Worm (Caenorhabditis elegans) whole organism, young adult: ENCODE measurements around the gene srg-58.
A peak's percentile ranks its signal among the peaks of the same experiment; 100 is the strongest.

Experiments
- F10E7.11 ChIP-seq: sonication (generic microtip); optimal IDR thresholded peaks from 2 replicates; lab custom pipeline; 2017; ENCODE audit warnings: mild to moderate bottlenecking, missing genetic modification characterization, moderate library complexity, missing compliant biosample characterization
- F23B12.7 ChIP-seq: sonication (generic microtip); optimal IDR thresholded peaks from 2 replicates; lab custom pipeline; 2017; ENCODE audit warnings: missing genetic modification characterization, mild to moderate bottlenecking, missing compliant biosample characterization, antibody characterized with exemption, moderate library complexity; ENCODE audit not compliant: insufficient read depth
- F33H1.4 ChIP-seq: fragments of 200-800 bp; sonication (Bioruptor generic); IDR thresholded peaks from 2 replicates; pipeline ENCODE4 v1.3.6; 2022; ENCODE audit warnings: missing genetic modification reagents, missing genetic modification characterization, missing compliant biosample characterization
- F37B4.10 ChIP-seq: fragments of 200-800 bp; sonication (Bioruptor generic); IDR thresholded peaks from 2 replicates; pipeline ENCODE4 v1.3.6; 2022; ENCODE audit warnings: missing genetic modification characterization, missing compliant biosample characterization
- F49E8.2 ChIP-seq: sonication (generic microtip); optimal IDR thresholded peaks from 3 replicates; lab custom pipeline; 2017; ENCODE audit warnings: missing genetic modification characterization, mild to moderate bottlenecking, missing compliant biosample characterization, antibody characterized with exemption, moderate library complexity; ENCODE audit not compliant: insufficient read depth
- Y56A3A.18 ChIP-seq: fragments of 200-800 bp; sonication (Bioruptor generic); IDR thresholded peaks from 2 replicates; pipeline ENCODE4 v1.3.6; 2022; ENCODE audit warnings: missing genetic modification reagents, missing genetic modification characterization, missing compliant biosample characterization
- Y79H2A.3 ChIP-seq: fragments of 200-800 bp; sonication (Bioruptor generic); conservative IDR thresholded peaks from 2 replicates; pipeline ENCODE4 v1.3.6; 2022; ENCODE audit warnings: missing genetic modification reagents, missing genetic modification characterization, missing compliant biosample characterization
- Y95B8A.8 ChIP-seq: fragments of 200-800 bp; sonication (Bioruptor generic); IDR thresholded peaks from 2 replicates; pipeline ENCODE4 v1.3.6; 2022; ENCODE audit warnings: missing genetic modification reagents, missing genetic modification characterization, missing compliant biosample characterization
- akir-1 ChIP-seq: fragments of 200-800 bp; sonication (Bioruptor generic); optimal IDR thresholded peaks from 2 replicates; lab custom pipeline; 2018; ENCODE audit warnings: mild to moderate bottlenecking, missing genetic modification characterization, moderate library complexity, missing compliant biosample characterization
- athp-1 ChIP-seq: sonication (generic microtip); optimal IDR thresholded peaks from 2 replicates; lab custom pipeline; 2017; ENCODE audit warnings: mild to moderate bottlenecking, missing genetic modification characterization, missing compliant biosample characterization
- attf-5 ChIP-seq: fragments of 200-800 bp; sonication (Bioruptor generic); optimal IDR thresholded peaks from 2 replicates; lab custom pipeline; 2018; ENCODE audit warnings: mild to moderate bottlenecking, missing genetic modification characterization, missing compliant biosample characterization
- cebp-2 ChIP-seq: fragments of 200-800 bp; sonication (Bioruptor generic); IDR thresholded peaks from 2 replicates; pipeline ENCODE4 v1.3.6; 2022; ENCODE audit warnings: missing genetic modification characterization, missing compliant biosample characterization
- ceh-100 ChIP-seq: fragments of 200-800 bp; sonication (Bioruptor generic); IDR thresholded peaks from 2 replicates; pipeline ENCODE4 v1.3.6; 2022; ENCODE audit warnings: missing genetic modification reagents, missing genetic modification characterization, missing compliant biosample characterization
- ceh-91 ChIP-seq: fragments of 200-800 bp; sonication (Bioruptor generic); IDR thresholded peaks from 2 replicates; pipeline ENCODE4 v1.3.6; 2022; ENCODE audit warnings: missing genetic modification reagents, missing genetic modification characterization, missing compliant biosample characterization
- egl-44 ChIP-seq: fragments of 200-800 bp; sonication (Bioruptor generic); IDR thresholded peaks from 2 replicates; pipeline ENCODE4 v1.3.6; 2022; ENCODE audit warnings: missing genetic modification reagents, missing genetic modification characterization, missing compliant biosample characterization
- egrh-3 ChIP-seq: fragments of 200-800 bp; sonication (Bioruptor generic); IDR thresholded peaks from 2 replicates; pipeline ENCODE4 v1.3.6; 2022; ENCODE audit warnings: missing genetic modification reagents, missing genetic modification characterization, missing compliant biosample characterization
- gei-17 ChIP-seq: fragments of 200-800 bp; sonication (Bioruptor generic); optimal IDR thresholded peaks from 2 replicates; lab custom pipeline; 2018; ENCODE audit warnings: mild to moderate bottlenecking, missing genetic modification characterization, missing compliant biosample characterization
- lin-35 ChIP-seq, 3 experiments: fragments of 150-350 bp in 2 of 3; sonication (generic microtip) in 1 of 3; optimal IDR thresholded peaks; 2 replicates each; lab custom pipeline; 2014 to 2018; ENCODE audit warnings: missing biosample characterization in 3 of 3, missing genetic modification characterization in 3 of 3, missing genetic modification reagents in 3 of 3
- lsl-1 ChIP-seq: fragments of 200-800 bp; sonication (Bioruptor generic); optimal IDR thresholded peaks from 2 replicates; lab custom pipeline; 2018; ENCODE audit warnings: mild to moderate bottlenecking, missing genetic modification characterization, moderate library complexity, missing compliant biosample characterization
- nfya-2 ChIP-seq: fragments of 200-800 bp; sonication (Bioruptor generic); IDR thresholded peaks from 2 replicates; pipeline ENCODE4 v1.3.6; 2022; ENCODE audit warnings: missing genetic modification reagents, missing genetic modification characterization, missing compliant biosample characterization
- nfyb-1 ChIP-seq: fragments of 200-800 bp; sonication (Bioruptor generic); IDR thresholded peaks from 2 replicates; pipeline ENCODE4 v1.3.6; 2022; ENCODE audit warnings: missing genetic modification reagents, missing genetic modification characterization, missing compliant biosample characterization
- nhr-120 ChIP-seq: fragments of 200-800 bp; sonication (Bioruptor generic); IDR thresholded peaks from 2 replicates; pipeline ENCODE4 v1.3.6; 2022; ENCODE audit warnings: missing genetic modification characterization, missing compliant biosample characterization
- nhr-179 ChIP-seq: sonication (generic microtip); optimal IDR thresholded peaks from 2 replicates; lab custom pipeline; 2016; ENCODE audit warnings: mild to moderate bottlenecking, missing genetic modification characterization, missing compliant biosample characterization
- pbrm-1 ChIP-seq: fragments of 200-800 bp; sonication (Bioruptor generic); IDR thresholded peaks from 2 replicates; pipeline ENCODE4 v1.3.6; 2022; ENCODE audit warnings: missing genetic modification reagents, missing genetic modification characterization, missing compliant biosample characterization
- rcor-1 ChIP-seq: fragments of 200-800 bp; sonication (Bioruptor generic); IDR thresholded peaks from 2 replicates; pipeline ENCODE4 v1.3.6; 2022; ENCODE audit warnings: missing genetic modification reagents, missing genetic modification characterization, missing compliant biosample characterization
- repo-1 ChIP-seq: sonication (generic microtip); optimal IDR thresholded peaks from 2 replicates; lab custom pipeline; 2017; ENCODE audit warnings: mild to moderate bottlenecking, missing genetic modification characterization, missing compliant biosample characterization
- snpc-4 ChIP-seq, 5 experiments: fragments of 150-350 bp in 1 of 5; sonication (generic microtip) in 4 of 5; optimal IDR thresholded peaks; 2 replicates each; lab custom pipeline; 2014 to 2018; ENCODE audit warnings: missing genetic modification characterization in 5 of 5, missing biosample characterization in 3 of 5, antibody characterized with exemption in 2 of 5, mild to moderate bottlenecking in 2 of 5, missing compliant biosample characterization in 2 of 5, missing genotype in 2 of 5, moderate library complexity in 2 of 5, missing genetic modification reagents in 1 of 5
- somi-1 ChIP-seq: fragments of 200-800 bp; sonication (Bioruptor generic); optimal IDR thresholded peaks from 2 replicates; lab custom pipeline; 2018; ENCODE audit warnings: mild to moderate bottlenecking, missing genetic modification characterization, missing compliant biosample characterization
- tbx-9 ChIP-seq: sonication (generic microtip); optimal IDR thresholded peaks from 2 replicates; lab custom pipeline; 2016; ENCODE audit warnings: borderline replicate concordance, missing genetic modification characterization, inconsistent platforms, missing compliant biosample characterization
- ztf-22 ChIP-seq: fragments of 200-800 bp; sonication (Bioruptor generic); optimal IDR thresholded peaks from 2 replicates; lab custom pipeline; 2018; ENCODE audit warnings: mild to moderate bottlenecking, missing genetic modification characterization, moderate library complexity, missing compliant biosample characterization
- ztf-25 ChIP-seq: fragments of 200-800 bp; sonication (Bioruptor generic); IDR thresholded peaks from 2 replicates; pipeline ENCODE4 v1.3.6; 2022; ENCODE audit warnings: missing genetic modification reagents, missing genetic modification characterization, missing compliant biosample characterization
- ztf-6 ChIP-seq: fragments of 200-800 bp; sonication (Bioruptor generic); IDR thresholded peaks from 2 replicates; pipeline ENCODE4 v1.3.6; 2022; ENCODE audit warnings: missing genetic modification reagents, missing genetic modification characterization, missing compliant biosample characterization

Gene srg-58

DNA sequence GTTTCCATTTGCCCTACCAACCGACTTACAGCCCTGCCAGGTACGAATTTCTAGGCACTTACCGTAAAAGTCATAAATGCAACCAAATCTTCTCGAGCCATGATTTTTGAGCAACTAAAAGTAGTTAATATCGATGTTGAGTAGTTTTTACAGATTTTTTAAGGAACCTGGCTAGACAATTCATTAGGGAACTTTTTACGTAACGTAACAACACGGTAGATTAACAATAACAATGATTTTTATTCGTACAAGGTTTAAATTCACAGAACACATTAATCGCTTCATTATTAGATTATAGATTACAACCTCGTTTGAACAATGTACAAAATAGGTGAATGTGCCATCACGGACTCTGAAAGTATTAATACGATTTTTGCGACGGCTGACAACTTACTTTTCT is 6.3 kb downstream of the srg-58 start, which contains the start of gene srx-26:
srx-26 (minus strand) TSS at position 101 of the 400 bp plus-strand sequence.
- TF ChIP-seq tbx-9 (tag; lab: Kevin White, UChicago) (no peak), F37B4.10 (GFP tag; lab: Robert Waterston, UW) (no peak), Y79H2A.3 (GFP tag; lab: Robert Waterston, UW) (no peak), nhr-120 (no peak), F49E8.2 (tag; lab: Kevin White, UChicago) (no peak), attf-5 (GFP tag; lab: Kevin White, UChicago) (no peak)
- TF ChIP-seq, all 124 proteins: peak for 0

DNA sequence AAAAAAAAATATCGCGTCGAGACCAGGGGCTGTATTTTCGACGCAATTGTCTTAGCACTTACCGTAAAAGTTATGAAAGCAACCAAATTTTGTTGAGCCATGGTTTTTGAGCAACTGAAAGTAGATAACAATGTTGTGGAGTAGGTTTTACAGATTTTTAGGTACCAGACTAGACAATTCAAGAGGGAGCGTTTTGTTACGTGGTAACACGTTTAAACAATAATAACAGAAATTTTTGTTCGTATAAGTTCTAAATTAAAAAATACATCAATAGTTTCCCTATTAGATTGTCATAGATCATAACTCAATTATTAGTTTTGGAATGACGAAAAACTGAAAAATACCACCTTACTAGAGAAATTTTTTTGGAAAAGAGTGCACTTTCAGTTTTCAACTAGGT is 9.3 kb downstream of the srg-58 start, which contains the start of gene srx-24:
srx-24 (minus strand) TSS at position 101 of the 400 bp plus-strand sequence.
- TF ChIP-seq lsl-1 (GFP tag; lab: Kevin White, UChicago) = no peak
- TF ChIP-seq F23B12.7 (tag; lab: Kevin White, UChicago) = no peak
- no peak for TF ChIP-seq ztf-25 (GFP tag; lab: Robert Waterston, UW)
- no peak for TF ChIP-seq gei-17
- TF ChIP-seq somi-1 (GFP tag; lab: Kevin White, UChicago) = no peak
- no peak for TF ChIP-seq cebp-2 (GFP tag; lab: Robert Waterston, UW)
- TF ChIP-seq nhr-179 = no peak
- no peak for TF ChIP-seq Y56A3A.18 (GFP tag; lab: Robert Waterston, UW)
- TF ChIP-seq nfya-2 (GFP tag; lab: Robert Waterston, UW) = no peak
- TF ChIP-seq rcor-1 (GFP tag; lab: Robert Waterston, UW) = no peak
- TF ChIP-seq ceh-100 = no peak
- TF ChIP-seq athp-1 = no peak
- no peak for TF ChIP-seq F33H1.4
- no peak for TF ChIP-seq ztf-22 (GFP tag; lab: Kevin White, UChicago)
- TF ChIP-seq F10E7.11 (tag; lab: Kevin White, UChicago) = no peak
- no peak for TF ChIP-seq Y95B8A.8 (GFP tag; lab: Robert Waterston, UW)
- TF ChIP-seq akir-1 (GFP tag; lab: Kevin White, UChicago) = no peak
- no peak for TF ChIP-seq egl-44
- TF ChIP-seq pbrm-1 (GFP tag; lab: Robert Waterston, UW) = no peak
- no peak for TF ChIP-seq ceh-91 (GFP tag; lab: Robert Waterston, UW)

DNA sequence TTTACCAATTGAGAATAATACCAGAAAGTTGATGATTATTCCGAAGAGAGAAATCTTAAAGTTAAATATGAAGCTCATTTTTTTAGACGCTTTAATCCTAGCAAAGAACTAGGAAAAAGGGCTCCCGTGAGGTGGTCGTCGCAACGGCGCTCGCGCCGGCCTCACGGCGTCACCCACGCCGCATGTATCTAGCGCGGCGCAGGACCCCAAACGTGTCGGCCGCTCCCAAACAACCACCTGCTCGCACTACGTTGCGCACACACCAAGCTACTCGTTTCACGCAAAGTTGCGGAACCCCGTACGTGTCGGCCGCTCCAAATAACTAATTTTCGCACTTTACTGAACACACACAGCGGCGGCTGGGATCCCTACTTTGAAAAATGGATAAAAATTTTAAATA is 13.0 kb downstream of the srg-58 start:
- TF ChIP-seq snpc-4 (GFP tag; optimal IDR thresholded peaks at IDR 0.05; lab: Kevin White, UChicago) (no peak), snpc-4 (tag; optimal IDR thresholded peaks at IDR 0.05; lab: Kevin White, UChicago) (peak in 1 of 4 experiments; percentile 71), F33H1.4 (no peak), egrh-3 (GFP tag; lab: Robert Waterston, UW) (peak; percentile 65; the same call in 1 of the 2 replicates), nfyb-1 (GFP tag; lab: Robert Waterston, UW) (0 out of 2 replicates have a peak, but pooled peaks have one; percentile 28)

DNA sequence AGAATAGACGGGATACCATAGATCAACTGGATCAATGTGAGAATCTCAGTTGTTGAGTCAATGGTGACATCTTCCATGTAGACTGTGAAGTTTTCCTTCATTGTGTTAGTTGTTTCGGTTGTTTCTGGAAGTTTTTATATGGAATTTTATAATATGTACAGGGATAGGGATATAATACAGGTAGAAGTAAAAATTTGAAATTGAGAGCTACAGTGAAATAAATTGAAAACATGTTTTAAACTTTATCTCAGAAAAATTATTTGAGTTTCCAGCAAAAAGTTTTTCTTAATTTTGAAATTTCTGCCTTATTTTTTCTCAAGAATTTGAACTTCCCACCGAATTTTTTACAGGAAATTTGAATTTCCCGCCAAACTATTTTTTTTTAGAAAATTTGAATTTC is 17.1 kb downstream of the srg-58 start, which contains the start of gene srg-62:
srg-62 (minus strand) TSS at position 101 of the 400 bp plus-strand sequence.
- TF ChIP-seq repo-1 (tag; lab: Kevin White, UChicago) (no peak), ztf-6 (GFP tag; lab: Robert Waterston, UW) (no peak), lin-35 (GFP tag; optimal IDR thresholded peaks at IDR 0.05; lab: Kevin White, UChicago) (no peak)
